Fruit fly (Drosophila melanogaster): ENCODE measurements around the gene wake.

DNA sequence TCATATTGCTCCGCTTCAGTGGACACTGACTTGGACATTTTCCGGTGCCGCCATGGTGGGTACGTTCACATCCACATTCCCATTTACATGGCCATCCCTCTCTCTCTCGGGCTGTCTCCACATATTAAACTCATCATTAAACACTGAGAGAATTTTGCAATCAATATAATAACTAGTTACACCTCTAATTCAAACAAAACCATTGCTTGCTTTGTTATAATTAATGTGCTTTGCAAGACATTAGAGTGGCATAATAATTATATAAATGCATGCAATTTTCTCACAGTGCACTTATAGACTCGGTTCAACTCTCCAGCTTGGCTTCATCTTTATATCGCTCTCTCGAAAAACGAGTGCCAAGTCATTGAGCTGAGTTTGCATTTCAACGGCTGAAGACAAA is 14.9 kb upstream of the wake start:
- TF ChIP-seq D19A (tag; optimal IDR thresholded peaks at IDR 0.05): no peak
- TF ChIP-seq CG3281 (GFP tag; optimal IDR thresholded peaks at IDR 0.05): peak; percentile 28
- TF ChIP-seq fd64A (GFP tag; optimal IDR thresholded peaks at IDR 0.05): no peak
- 0 out of 2 replicates have a peak, but pooled peaks have one; percentile 17 for TF ChIP-seq CG10321 (GFP tag; IDR thresholded peaks at IDR 0.05)
- TF ChIP-seq CG11695 (GFP tag; IDR thresholded peaks at IDR 0.05): 0 out of 3 replicates have a peak, but pooled peaks have one; percentile 34
- no peak for TF ChIP-seq Sry-β (GFP tag; optimal IDR thresholded peaks at IDR 0.05)
